Worm (Caenorhabditis elegans): ENCODE results near the gene trp-2.

DNA sequence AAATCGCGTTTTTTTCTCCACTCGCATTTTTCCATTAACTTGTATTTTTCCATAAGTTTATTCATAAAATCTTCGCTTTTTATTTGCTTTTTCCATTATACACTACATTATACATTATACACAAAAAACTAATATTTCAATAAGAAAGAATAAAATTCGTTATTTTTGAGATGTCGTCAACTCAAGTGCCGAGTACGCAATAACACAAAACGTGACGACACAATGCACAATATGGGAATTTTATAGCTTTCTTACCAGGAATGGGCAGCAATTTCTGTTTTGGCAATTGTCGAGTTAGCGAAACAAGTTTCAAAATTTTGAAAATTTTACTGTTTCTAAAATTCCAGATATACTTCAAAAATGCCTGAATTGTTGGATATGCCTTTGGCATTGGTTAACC is 39.5 kb upstream of the trp-2 start, which contains the start of gene fbxa-10:
- no peak for TF ChIP-seq flt-1 (GFP tag; IDR thresholded peaks at IDR 0.05)
- TF ChIP-seq ama-1 (optimal IDR thresholded peaks at IDR 0.05): no peak
- no peak for TF ChIP-seq scrt-1 (GFP tag; IDR thresholded peaks at IDR 0.05)
- TF ChIP-seq aly-1 (tag; optimal IDR thresholded peaks at IDR 0.05): no peak
- TF ChIP-seq ceh-36 (tag; optimal IDR thresholded peaks at IDR 0.05): no peak
- TF ChIP-seq tbx-11 (GFP tag; IDR thresholded peaks at IDR 0.05): no peak
